Fruit fly (Drosophila melanogaster): ENCODE data around the gene CG13358.

CG13358 gene

dm6 chrX:755642-756332, 48.9 kb downstream of the CG13358 start:
- peak; percentile 72 for TF ChIP-seq CG13296 (GFP tag; optimal IDR thresholded peaks at IDR 0.05)
- peak; percentile 76 for TF ChIP-seq jumu (GFP tag; optimal IDR thresholded peaks at IDR 0.05)
- TF ChIP-seq wor (GFP tag; IDR thresholded peaks at IDR 0.05) = peak; percentile 32; the same call in 1 of the 2 replicates
- no peak for TF ChIP-seq usp (GFP tag; optimal IDR thresholded peaks at IDR 0.05)
- peak; percentile 83 for TF ChIP-seq unpg (GFP tag; optimal IDR thresholded peaks at IDR 0.05)
- peak; percentile 68 for TF ChIP-seq ewg (GFP tag; optimal IDR thresholded peaks at IDR 0.05)
- TF ChIP-seq CG12942 (GFP tag; optimal IDR thresholded peaks at IDR 0.05) = peak; percentile 71
- peak; percentile 48 for TF ChIP-seq p53 (GFP tag; optimal IDR thresholded peaks at IDR 0.05)
- peak; percentile 87 for TF ChIP-seq gem (tag; optimal IDR thresholded peaks at IDR 0.05)
- peak; percentile 40; the same call in 1 of the 2 replicates for TF ChIP-seq CG4360 (GFP tag; IDR thresholded peaks at IDR 0.05)
- no peak for TF ChIP-seq cad (GFP tag; optimal IDR thresholded peaks at IDR 0.05)
- TF ChIP-seq Doc2 (GFP tag; IDR thresholded peaks at IDR 0.05) = peak; percentile 31; the same call in 1 of the 2 replicates
- TF ChIP-seq gcm (GFP tag; optimal IDR thresholded peaks at IDR 0.05) = peak; percentile 49
- peak; percentile 78 for TF ChIP-seq gsb (GFP tag; IDR thresholded peaks at IDR 0.05)
- peak; percentile 88 for TF ChIP-seq lmd (GFP tag; IDR thresholded peaks at IDR 0.05)
- peak; percentile 95 for TF ChIP-seq lilli (GFP tag; optimal IDR thresholded peaks at IDR 0.05)
- TF ChIP-seq grn (GFP tag; optimal IDR thresholded peaks at IDR 0.05) = peak; percentile 68
- TF ChIP-seq CG8924 (tag; optimal IDR thresholded peaks at IDR 0.05) = peak; percentile 81
- peak; percentile 55 for TF ChIP-seq E2f2 (GFP tag; IDR thresholded peaks at IDR 0.05)
- TF ChIP-seq sc (optimal IDR thresholded peaks at IDR 0.05) = no peak
- peak; percentile 20 for TF ChIP-seq sc (GFP tag; optimal IDR thresholded peaks at IDR 0.05)
- TF ChIP-seq exex (tag; optimal IDR thresholded peaks at IDR 0.05) = peak; percentile 65
- peak; percentile 80; the same call in 2 of the 3 replicates for TF ChIP-seq CG2889 (GFP tag; IDR thresholded peaks at IDR 0.05)
- peak; percentile 80 for TF ChIP-seq NK7.1 (GFP tag; optimal IDR thresholded peaks at IDR 0.05)
- TF ChIP-seq CG15601 (tag; optimal IDR thresholded peaks at IDR 0.05) = peak; percentile 43
- TF ChIP-seq CG2202 (tag; optimal IDR thresholded peaks at IDR 0.05) = no peak
- no peak for TF ChIP-seq Lim3 (GFP tag; IDR thresholded peaks at IDR 0.05)
- peak; percentile 87 for TF ChIP-seq CG34422 (GFP tag; IDR thresholded peaks at IDR 0.05)
- peak; percentile 64 for TF ChIP-seq CG4820 (GFP tag; optimal IDR thresholded peaks at IDR 0.05)
- peak; percentile 90 for TF ChIP-seq Fer3 (tag; optimal IDR thresholded peaks at IDR 0.05)
- TF ChIP-seq CG13624 (GFP tag; optimal IDR thresholded peaks at IDR 0.05) = peak; percentile 95
- peak; percentile 82 for TF ChIP-seq H2.0 (GFP tag; IDR thresholded peaks at IDR 0.05)
- peak; percentile 75 for TF ChIP-seq CG13894 (tag; optimal IDR thresholded peaks at IDR 0.05)
- TF ChIP-seq twi (tag; optimal IDR thresholded peaks at IDR 0.05) = no peak
- 0 out of 2 replicates have a peak, but pooled peaks have one; percentile 3 for TF ChIP-seq CkIIα-i1 (GFP tag; IDR thresholded peaks at IDR 0.05)
- TF ChIP-seq CG13287 (GFP tag; IDR thresholded peaks at IDR 0.05; ENCODE audit: partially characterized antibody) = 0 out of 2 replicates have a peak, but pooled peaks have one; percentile 26
- no peak for TF ChIP-seq abd-A (tag; optimal IDR thresholded peaks at IDR 0.05)
- peak; percentile 85 for TF ChIP-seq tgo (GFP tag; IDR thresholded peaks at IDR 0.05)
- TF ChIP-seq CG10543 (GFP tag; optimal IDR thresholded peaks at IDR 0.05) = peak; percentile 83
- TF ChIP-seq NFAT (GFP tag; IDR thresholded peaks at IDR 0.05) = peak; percentile 94
- TF ChIP-seq ro (GFP tag; IDR thresholded peaks at IDR 0.05) = no peak
- peak; percentile 70 for TF ChIP-seq CG6854 (GFP tag; optimal IDR thresholded peaks at IDR 0.05)
- TF ChIP-seq CG6272 (GFP tag; IDR thresholded peaks at IDR 0.05) = peak; percentile 48
- TF ChIP-seq klu (GFP tag; IDR thresholded peaks at IDR 0.05) = peak; percentile 83
- peak; percentile 66 for TF ChIP-seq ssp (GFP tag; IDR thresholded peaks at IDR 0.05)
- peak; percentile 55; the same call in 1 of the 3 replicates for TF ChIP-seq B-H1 (GFP tag; IDR thresholded peaks at IDR 0.05)
- peak; percentile 79 for TF ChIP-seq Rx (GFP tag; IDR thresholded peaks at IDR 0.05)
- TF ChIP-seq CG14050 (GFP tag; IDR thresholded peaks at IDR 0.05) = peak; percentile 79
- TF ChIP-seq Camta (GFP tag; optimal IDR thresholded peaks at IDR 0.05) = peak; percentile 65
- peak; percentile 78 for TF ChIP-seq tin (GFP tag; optimal IDR thresholded peaks at IDR 0.05)
- TF ChIP-seq CG2712 (tag; optimal IDR thresholded peaks at IDR 0.05) = peak; percentile 79

All from whole organism, embryonic.